Worm (Caenorhabditis elegans) whole organism, young adult: ENCODE measurements around the gene C01G5.7.
A peak's percentile ranks its signal among the peaks of the same experiment; 100 is the strongest.

Experiments
- B0035.1 ChIP-seq: sonication (generic microtip); optimal IDR thresholded peaks from 2 replicates; lab custom pipeline; 2016; ENCODE audit warnings: missing genetic modification characterization, mild to moderate bottlenecking, missing compliant biosample characterization, missing genotype, missing genetic modification reagents
- B0261.1 ChIP-seq: sonication (generic microtip); optimal IDR thresholded peaks from 2 replicates; lab custom pipeline; 2016; ENCODE audit warnings: mild to moderate bottlenecking, missing genetic modification characterization, moderate library complexity, missing compliant biosample characterization
- B0336.3 ChIP-seq: fragments of 200-800 bp; sonication (Bioruptor generic); IDR thresholded peaks from 2 replicates; pipeline ENCODE4 v1.3.6; 2022; ENCODE audit warnings: missing genetic modification characterization, missing compliant biosample characterization
- F10E7.11 ChIP-seq: sonication (generic microtip); optimal IDR thresholded peaks from 2 replicates; lab custom pipeline; 2017; ENCODE audit warnings: mild to moderate bottlenecking, missing genetic modification characterization, moderate library complexity, missing compliant biosample characterization
- F52B5.7 ChIP-seq: sonication (generic microtip); optimal IDR thresholded peaks from 2 replicates; lab custom pipeline; 2016; ENCODE audit warnings: mild to moderate bottlenecking, missing genetic modification characterization, missing compliant biosample characterization
- F55B11.4 ChIP-seq: sonication (generic microtip); optimal IDR thresholded peaks from 2 replicates; lab custom pipeline; 2016; ENCODE audit warnings: missing compliant biosample characterization, missing genetic modification characterization, borderline replicate concordance; ENCODE audit not compliant: insufficient read depth
- F57C9.4 ChIP-seq: sonication (generic microtip); optimal IDR thresholded peaks from 2 replicates; lab custom pipeline; 2017; ENCODE audit warnings: mild to moderate bottlenecking, missing genetic modification characterization, missing compliant biosample characterization
- Y53F4B.3 ChIP-seq: fragments of 200-800 bp; sonication (Bioruptor generic); IDR thresholded peaks from 2 replicates; pipeline ENCODE4 v1.3.6; 2022; ENCODE audit warnings: missing genetic modification reagents, missing genetic modification characterization, missing compliant biosample characterization
- Y95B8A.8 ChIP-seq: fragments of 200-800 bp; sonication (Bioruptor generic); IDR thresholded peaks from 2 replicates; pipeline ENCODE4 v1.3.6; 2022; ENCODE audit warnings: missing genetic modification reagents, missing genetic modification characterization, missing compliant biosample characterization
- ZK185.1 ChIP-seq: sonication (generic microtip); optimal IDR thresholded peaks from 2 replicates; lab custom pipeline; 2016; ENCODE audit warnings: mild to moderate bottlenecking, missing genetic modification characterization, missing compliant biosample characterization; ENCODE audit not compliant: poor library complexity, severe bottlenecking
- aptf-3 ChIP-seq: fragments of 200-800 bp; sonication (Bioruptor generic); IDR thresholded peaks from 2 replicates; pipeline ENCODE4 v1.3.6; 2022; ENCODE audit warnings: missing genetic modification characterization, missing compliant biosample characterization
- atf-7 ChIP-seq: sonication (generic microtip); optimal IDR thresholded peaks from 2 replicates; lab custom pipeline; 2017; ENCODE audit warnings: mild to moderate bottlenecking, missing genetic modification characterization, missing compliant biosample characterization
- athp-1 ChIP-seq: sonication (generic microtip); optimal IDR thresholded peaks from 2 replicates; lab custom pipeline; 2017; ENCODE audit warnings: mild to moderate bottlenecking, missing genetic modification characterization, missing compliant biosample characterization
- attf-5 ChIP-seq: fragments of 200-800 bp; sonication (Bioruptor generic); optimal IDR thresholded peaks from 2 replicates; lab custom pipeline; 2018; ENCODE audit warnings: mild to moderate bottlenecking, missing genetic modification characterization, missing compliant biosample characterization
- bed-1 ChIP-seq: fragments of 200-800 bp; sonication (Bioruptor generic); IDR thresholded peaks from 2 replicates; pipeline ENCODE4 v1.3.6; 2022; ENCODE audit warnings: missing genetic modification reagents, missing genetic modification characterization, missing compliant biosample characterization
- ceh-100 ChIP-seq: fragments of 200-800 bp; sonication (Bioruptor generic); IDR thresholded peaks from 2 replicates; pipeline ENCODE4 v1.3.6; 2022; ENCODE audit warnings: missing genetic modification reagents, missing genetic modification characterization, missing compliant biosample characterization
- ceh-27 ChIP-seq: fragments of 200-800 bp; sonication (Bioruptor generic); optimal IDR thresholded peaks from 2 replicates; lab custom pipeline; 2018; ENCODE audit warnings: mild to moderate bottlenecking, missing genetic modification characterization, moderate library complexity, missing compliant biosample characterization
- chd-7 ChIP-seq: sonication (generic microtip); optimal IDR thresholded peaks from 2 replicates; lab custom pipeline; 2016; ENCODE audit warnings: mild to moderate bottlenecking, missing genetic modification characterization, moderate library complexity, missing compliant biosample characterization
- dox-1 ChIP-seq: fragments of 200-800 bp; sonication (Bioruptor generic); IDR thresholded peaks from 2 replicates; pipeline ENCODE4 v1.3.6; 2022; ENCODE audit warnings: missing genetic modification reagents, missing genetic modification characterization, missing compliant biosample characterization
- egl-44 ChIP-seq: fragments of 200-800 bp; sonication (Bioruptor generic); IDR thresholded peaks from 2 replicates; pipeline ENCODE4 v1.3.6; 2022; ENCODE audit warnings: missing genetic modification reagents, missing genetic modification characterization, missing compliant biosample characterization
- ekl-4 ChIP-seq: fragments of 200-800 bp; sonication (Bioruptor generic); IDR thresholded peaks from 2 replicates; pipeline ENCODE4 v1.3.6; 2022; ENCODE audit warnings: missing genetic modification reagents, missing genetic modification characterization, missing compliant biosample characterization
- fkh-3 ChIP-seq: sonication (generic microtip); optimal IDR thresholded peaks from 2 replicates; lab custom pipeline; 2016; ENCODE audit warnings: mild to moderate bottlenecking, missing genetic modification characterization, missing compliant biosample characterization
- gei-17 ChIP-seq: fragments of 200-800 bp; sonication (Bioruptor generic); optimal IDR thresholded peaks from 2 replicates; lab custom pipeline; 2018; ENCODE audit warnings: mild to moderate bottlenecking, missing genetic modification characterization, missing compliant biosample characterization
- him-1 ChIP-seq: sonication (generic microtip); optimal IDR thresholded peaks from 2 replicates; lab custom pipeline; 2016; ENCODE audit warnings: missing genotype, missing genetic modification reagents, missing genetic modification characterization, missing compliant biosample characterization
- hmg-1.2 ChIP-seq: fragments of 200-800 bp; sonication (Bioruptor generic); IDR thresholded peaks from 2 replicates; pipeline ENCODE4 v1.3.6; 2022; ENCODE audit warnings: missing genetic modification reagents, missing genetic modification characterization, missing compliant biosample characterization
- hsf-1 ChIP-seq: fragments of 200-800 bp; sonication (Bioruptor generic); IDR thresholded peaks from 2 replicates; pipeline ENCODE4 v1.3.6; 2022; ENCODE audit warnings: missing genetic modification reagents, missing genetic modification characterization, missing compliant biosample characterization
- let-526 ChIP-seq: fragments of 200-800 bp; sonication (Bioruptor generic); IDR thresholded peaks from 2 replicates; pipeline ENCODE4 v1.3.6; 2022; ENCODE audit warnings: missing genetic modification reagents, missing genetic modification characterization, missing compliant biosample characterization
- lin-26 ChIP-seq: fragments of 200-800 bp; sonication (Bioruptor generic); IDR thresholded peaks from 2 replicates; pipeline ENCODE4 v1.3.6; 2022; ENCODE audit warnings: missing genetic modification reagents, missing genetic modification characterization, missing compliant biosample characterization
- lin-35 ChIP-seq, 3 experiments: fragments of 150-350 bp in 2 of 3; sonication (generic microtip) in 1 of 3; optimal IDR thresholded peaks; 2 replicates each; lab custom pipeline; 2014 to 2018; ENCODE audit warnings: missing biosample characterization in 3 of 3, missing genetic modification characterization in 3 of 3, missing genetic modification reagents in 3 of 3
- lsl-1 ChIP-seq: fragments of 200-800 bp; sonication (Bioruptor generic); optimal IDR thresholded peaks from 2 replicates; lab custom pipeline; 2018; ENCODE audit warnings: mild to moderate bottlenecking, missing genetic modification characterization, moderate library complexity, missing compliant biosample characterization
- madf-6 ChIP-seq: fragments of 200-800 bp; sonication (Bioruptor generic); IDR thresholded peaks from 2 replicates; pipeline ENCODE4 v1.3.6; 2022; ENCODE audit warnings: missing genetic modification reagents, missing genetic modification characterization, missing compliant biosample characterization
- mes-4 ChIP-seq: sonication (generic microtip); optimal IDR thresholded peaks from 2 replicates; lab custom pipeline; 2016; ENCODE audit warnings: missing genotype, missing genetic modification characterization, missing compliant biosample characterization
- nfya-1 ChIP-seq: sonication (generic microtip); optimal IDR thresholded peaks from 2 replicates; lab custom pipeline; 2017; ENCODE audit warnings: antibody characterized with exemption, missing compliant biosample characterization, missing genetic modification characterization, borderline replicate concordance; ENCODE audit not compliant: insufficient read depth
- nfyb-1 ChIP-seq: fragments of 200-800 bp; sonication (Bioruptor generic); IDR thresholded peaks from 2 replicates; pipeline ENCODE4 v1.3.6; 2022; ENCODE audit warnings: missing genetic modification reagents, missing genetic modification characterization, missing compliant biosample characterization
- nhr-120 ChIP-seq: fragments of 200-800 bp; sonication (Bioruptor generic); IDR thresholded peaks from 2 replicates; pipeline ENCODE4 v1.3.6; 2022; ENCODE audit warnings: missing genetic modification characterization, missing compliant biosample characterization
- nhr-80 ChIP-seq: sonication (generic microtip); optimal IDR thresholded peaks from 2 replicates; lab custom pipeline; 2016; ENCODE audit warnings: missing genetic modification characterization, missing compliant biosample characterization
- nhr-90 ChIP-seq: sonication (generic microtip); optimal IDR thresholded peaks from 2 replicates; lab custom pipeline; 2016; ENCODE audit warnings: missing genotype, mild to moderate bottlenecking, missing genetic modification characterization, missing compliant biosample characterization
- pbrm-1 ChIP-seq: fragments of 200-800 bp; sonication (Bioruptor generic); IDR thresholded peaks from 2 replicates; pipeline ENCODE4 v1.3.6; 2022; ENCODE audit warnings: missing genetic modification reagents, missing genetic modification characterization, missing compliant biosample characterization
- sea-2 ChIP-seq: fragments of 200-800 bp; sonication (Bioruptor generic); IDR thresholded peaks from 2 replicates; pipeline ENCODE4 v1.3.6; 2022; ENCODE audit warnings: missing genetic modification characterization, missing compliant biosample characterization
- snpc-4 ChIP-seq, 5 experiments: fragments of 150-350 bp in 1 of 5; sonication (generic microtip) in 4 of 5; optimal IDR thresholded peaks; 2 replicates each; lab custom pipeline; 2014 to 2018; ENCODE audit warnings: missing genetic modification characterization in 5 of 5, missing biosample characterization in 3 of 5, antibody characterized with exemption in 2 of 5, mild to moderate bottlenecking in 2 of 5, missing compliant biosample characterization in 2 of 5, missing genotype in 2 of 5, moderate library complexity in 2 of 5, missing genetic modification reagents in 1 of 5
- unc-62 ChIP-seq: fragments of 150-350 bp; optimal IDR thresholded peaks from 2 replicates; lab custom pipeline; 2014; ENCODE audit warnings: missing biosample characterization, missing genetic modification reagents, missing genetic modification characterization
- zfh-2 ChIP-seq: fragments of 200-800 bp; sonication (Bioruptor generic); conservative IDR thresholded peaks from 2 replicates; pipeline ENCODE4 v1.3.6; 2022; ENCODE audit warnings: missing genetic modification reagents, missing genetic modification characterization, missing compliant biosample characterization
- zim-3 ChIP-seq: sonication (generic microtip); optimal IDR thresholded peaks from 2 replicates; lab custom pipeline; 2017; ENCODE audit warnings: mild to moderate bottlenecking, missing genetic modification characterization, moderate library complexity, missing compliant biosample characterization
- ztf-18 ChIP-seq: sonication (generic microtip); optimal IDR thresholded peaks from 2 replicates; lab custom pipeline; 2016; ENCODE audit warnings: missing genotype, mild to moderate bottlenecking, missing genetic modification characterization, missing compliant biosample characterization
- ztf-26 ChIP-seq: sonication (generic microtip); optimal IDR thresholded peaks from 2 replicates; lab custom pipeline; 2017; ENCODE audit warnings: missing genetic modification characterization, missing compliant biosample characterization

C01G5.7 gene

DNA sequence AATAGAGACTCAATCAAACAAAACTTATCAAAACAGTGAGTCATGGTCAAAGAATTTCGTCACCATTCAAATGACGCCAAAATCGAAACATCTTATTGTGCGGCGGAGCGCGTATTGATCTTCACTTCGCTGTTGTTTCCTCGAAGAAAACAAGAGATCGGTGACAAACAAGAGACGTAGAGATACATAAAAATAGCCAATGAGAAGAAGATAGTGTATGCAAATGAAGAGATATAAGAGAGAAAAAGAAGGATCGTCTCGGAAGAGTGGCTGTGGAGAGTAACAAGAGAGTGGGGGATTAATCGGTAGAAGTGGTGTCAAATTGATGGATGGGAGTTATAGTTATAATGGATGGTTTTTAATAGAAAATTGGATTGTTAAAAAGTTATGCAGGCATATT, 43.2 kb upstream of the C01G5.7 start:
- TF ChIP-seq lin-35 (GFP tag; optimal IDR thresholded peaks at IDR 0.05; lab: Kevin White, UChicago): peak in 1 of 3 experiments; percentile 58
- no peak for TF ChIP-seq hsf-1
- TF ChIP-seq nhr-120: no peak
- TF ChIP-seq snpc-4 (GFP tag; optimal IDR thresholded peaks at IDR 0.05; lab: Kevin White, UChicago): no peak
- peak in 1 of 4 experiments; percentile 14 for TF ChIP-seq snpc-4 (tag; optimal IDR thresholded peaks at IDR 0.05; lab: Kevin White, UChicago)
- TF ChIP-seq B0035.1 (tag; lab: Kevin White, UChicago): no peak
- TF ChIP-seq hmg-1.2: peak; percentile 72; the same call in 1 of the 2 replicates
- peak; percentile 13 for TF ChIP-seq attf-5 (GFP tag; lab: Kevin White, UChicago)
- TF ChIP-seq, all 124 proteins: peak for 4

- TF ChIP-seq B0336.3 (GFP tag; lab: Robert Waterston, UW) (no peak), hmg-1.2 (no peak), egl-44 (GFP tag; lab: Robert Waterston, UW) (no peak), ceh-100 (no peak), pbrm-1 (GFP tag; lab: Robert Waterston, UW) (no peak), let-526 (GFP tag; lab: Robert Waterston, UW) (no peak), ceh-27 (GFP tag; lab: Kevin White, UChicago) (no peak), atf-7 (tag; lab: Kevin White, UChicago) (no peak), bed-1 (no peak), nfya-1 (no peak)
Observed at ce11 chrIV:6480221-6480620, 37.7 kb upstream of the C01G5.7 start, which contains the start of gene tyr-6. Gene tyr-6 (plus strand): TSS chrIV:6480521.

- TF ChIP-seq aptf-3 (GFP tag; lab: Robert Waterston, UW) (no peak), Y95B8A.8 (GFP tag; lab: Robert Waterston, UW) (no peak), lsl-1 (GFP tag; lab: Kevin White, UChicago) (peak; percentile 41), fkh-3 (no peak), ekl-4 (GFP tag; lab: Robert Waterston, UW) (no peak; the same call in 1 of the 2 replicates), him-1 (tag; lab: Kevin White, UChicago) (peak; percentile 86), nfyb-1 (peak; percentile 78), lin-26 (GFP tag; lab: Robert Waterston, UW) (peak; percentile 94), F52B5.7 (no peak), hmg-1.2 (peak; percentile 64), Y53F4B.3 (peak; percentile 35; the same call in 1 of the 2 replicates), ZK185.1 (peak; percentile 85), ztf-18 (peak; percentile 62), atf-7 (tag; lab: Kevin White, UChicago) (peak; percentile 17), sea-2 (GFP tag; lab: Robert Waterston, UW) (no peak), F10E7.11 (tag; lab: Kevin White, UChicago) (no peak), gei-17 (GFP tag; lab: Kevin White, UChicago) (no peak), zim-3 (peak; percentile 73), pbrm-1 (GFP tag; lab: Robert Waterston, UW) (peak; percentile 74), dox-1 (no peak; the same call in 1 of the 2 replicates), unc-62 (GFP tag; lab: Kevin White, UChicago) (no peak), ztf-26 (tag; lab: Kevin White, UChicago) (peak; percentile 57), mes-4 (tag; lab: Kevin White, UChicago) (peak; percentile 32), F57C9.4 (tag; lab: Kevin White, UChicago) (no peak), B0261.1 (tag; lab: Kevin White, UChicago) (peak; percentile 78), nhr-90 (tag; lab: Kevin White, UChicago) (peak; percentile 75), B0035.1 (tag; lab: Kevin White, UChicago) (peak; percentile 36), chd-7 (tag; lab: Kevin White, UChicago) (no peak), athp-1 (tag; lab: Kevin White, UChicago) (peak; percentile 50), nhr-80 (peak; percentile 35), madf-6 (GFP tag; lab: Robert Waterston, UW) (no peak), F55B11.4 (tag; lab: Kevin White, UChicago) (no peak), zfh-2 (GFP tag; lab: Robert Waterston, UW) (no peak)
Observed at ce11 chrIV:6480978-6481377, 37.0 kb upstream of the C01G5.7 start.
